Fruit fly (Drosophila melanogaster) whole organism, embryonic: ENCODE data around the gene CG46467.

Experiments
- Atf6 ChIP-seq: fragments of 200-800 bp; sonication (Bioruptor generic); IDR thresholded peaks from 2 replicates; pipeline ENCODE4 v1.3.6; 2022; ENCODE audit warnings: missing biosample characterization, missing genetic modification characterization
- BEAF-32 ChIP-seq: fragments of 200-800 bp; sonication (Bioruptor generic); optimal IDR thresholded peaks from 3 replicates; lab custom pipeline; 2017; ENCODE audit warnings: missing biosample characterization, missing genetic modification characterization, mild to moderate bottlenecking, moderate library complexity, missing genetic modification reagents
- BtbVII ChIP-seq: fragments of 200-800 bp; sonication (Bioruptor generic); optimal IDR thresholded peaks from 3 replicates; lab custom pipeline; 2017; ENCODE audit warnings: missing biosample characterization, mild to moderate bottlenecking, missing genetic modification characterization
- CG11696 ChIP-seq: fragments of 200-800 bp; sonication (Bioruptor generic); IDR thresholded peaks from 2 replicates; pipeline ENCODE4 v1.3.6; 2022; ENCODE audit warnings: missing biosample characterization, missing genetic modification characterization
- CG12769 ChIP-seq: fragments of 200-800 bp; sonication (Bioruptor generic); optimal IDR thresholded peaks from 2 replicates; lab custom pipeline; 2019; ENCODE audit warnings: missing biosample characterization, mild to moderate bottlenecking, missing genetic modification characterization, moderate library complexity
- CG15073 ChIP-seq: fragments of 200-800 bp; sonication (Bioruptor generic); optimal IDR thresholded peaks from 2 replicates; lab custom pipeline; 2016; ENCODE audit warnings: missing biosample characterization, missing genetic modification characterization
- CG15269 ChIP-seq: fragments of 200-800 bp; sonication (Bioruptor generic); optimal IDR thresholded peaks from 2 replicates; lab custom pipeline; 2018; ENCODE audit warnings: missing biosample characterization, mild to moderate bottlenecking, missing genetic modification characterization, moderate library complexity
- CG17912 ChIP-seq: fragments of 200-800 bp; sonication (Bioruptor generic); optimal IDR thresholded peaks from 2 replicates; lab custom pipeline; 2018; ENCODE audit warnings: missing biosample characterization, mild to moderate bottlenecking, missing genetic modification characterization
- CG1832 ChIP-seq: fragments of 200-800 bp; sonication (Bioruptor generic); optimal IDR thresholded peaks from 2 replicates; lab custom pipeline; 2017; ENCODE audit warnings: missing biosample characterization, mild to moderate bottlenecking, missing genetic modification characterization, inconsistent platforms
- CG2875 ChIP-seq: fragments of 200-800 bp; sonication (Bioruptor generic); optimal IDR thresholded peaks from 2 replicates; lab custom pipeline; 2017; ENCODE audit warnings: missing biosample characterization, mild to moderate bottlenecking, missing genetic modification characterization, missing genetic modification reagents
- CG32532 ChIP-seq: fragments of 200-800 bp; sonication (Bioruptor generic); IDR thresholded peaks from 2 replicates; pipeline ENCODE4 v1.3.6; 2022; ENCODE audit warnings: missing biosample characterization, missing genetic modification characterization
- CG3847 ChIP-seq: fragments of 200-800 bp; sonication (Bioruptor generic); IDR thresholded peaks from 2 replicates; pipeline ENCODE4 v1.3.6; 2022; ENCODE audit warnings: missing biosample characterization, missing genetic modification characterization
- CG4360 ChIP-seq: fragments of 200-800 bp; sonication (Bioruptor generic); IDR thresholded peaks from 2 replicates; pipeline ENCODE4 v1.3.6; 2022; ENCODE audit warnings: missing biosample characterization, missing genetic modification characterization
- CG4707 ChIP-seq: fragments of 200-800 bp; sonication (Bioruptor generic); optimal IDR thresholded peaks from 2 replicates; lab custom pipeline; 2018; ENCODE audit warnings: missing biosample characterization, mild to moderate bottlenecking, missing genetic modification characterization, moderate library complexity
- CG6175 ChIP-seq: fragments of 200-800 bp; sonication (Bioruptor generic); IDR thresholded peaks from 3 replicates; pipeline ENCODE4 v1.3.6; 2022; ENCODE audit warnings: missing biosample characterization, missing genetic modification characterization
- CG6272 ChIP-seq: fragments of 200-800 bp; sonication (Bioruptor generic); IDR thresholded peaks from 2 replicates; pipeline ENCODE4 v1.3.6; 2022; ENCODE audit warnings: missing biosample characterization, missing genetic modification characterization
- CG7786 ChIP-seq: fragments of 200-800 bp; sonication (Bioruptor generic); optimal IDR thresholded peaks from 2 replicates; lab custom pipeline; 2016; ENCODE audit warnings: missing biosample characterization, missing genetic modification characterization
- CG8290 ChIP-seq, 3 experiments: fragments of 200-800 bp; sonication (Bioruptor generic); optimal IDR thresholded peaks; 2 replicates each; lab custom pipeline; 2016 to 2019; ENCODE audit warnings: missing biosample characterization in 3 of 3, missing genetic modification characterization in 3 of 3, mild to moderate bottlenecking in 2 of 3, moderate library complexity in 1 of 3
- CG8765 ChIP-seq: fragments of 200-800 bp; sonication (Bioruptor generic); IDR thresholded peaks from 2 replicates; pipeline ENCODE4 v1.3.6; 2022; ENCODE audit warnings: missing biosample characterization, missing genetic modification characterization
- Camta ChIP-seq: fragments of 200-800 bp; sonication (Bioruptor generic); optimal IDR thresholded peaks from 2 replicates; lab custom pipeline; 2016; ENCODE audit warnings: missing biosample characterization, missing genetic modification characterization
- Dad ChIP-seq: fragments of 200-800 bp; sonication (Bioruptor generic); optimal IDR thresholded peaks from 3 replicates; lab custom pipeline; 2016; ENCODE audit warnings: missing biosample characterization, missing genetic modification characterization
- Hr3 ChIP-seq: fragments of 200-800 bp; sonication (Bioruptor generic); optimal IDR thresholded peaks from 3 replicates; lab custom pipeline; 2016; ENCODE audit warnings: missing biosample characterization, missing genetic modification characterization
- Lhr ChIP-seq: fragments of 200-800 bp; sonication (Bioruptor generic); optimal IDR thresholded peaks from 3 replicates; lab custom pipeline; 2017; ENCODE audit warnings: mild to moderate bottlenecking, missing biosample characterization, missing genetic modification reagents, missing genetic modification characterization
- Mad ChIP-seq: fragments of 200-800 bp; sonication (Bioruptor generic); optimal IDR thresholded peaks from 2 replicates; lab custom pipeline; 2016; ENCODE audit warnings: missing biosample characterization, missing genetic modification characterization
- Meics ChIP-seq: fragments of 200-800 bp; sonication (Bioruptor generic); optimal IDR thresholded peaks from 2 replicates; lab custom pipeline; 2017; ENCODE audit warnings: missing biosample characterization, mild to moderate bottlenecking, missing genetic modification characterization
- YL-1 ChIP-seq: fragments of 200-800 bp; sonication (Bioruptor generic); optimal IDR thresholded peaks from 3 replicates; lab custom pipeline; 2017; ENCODE audit warnings: missing biosample characterization, mild to moderate bottlenecking, missing genetic modification characterization
- al ChIP-seq: fragments of 200-800 bp; sonication (Bioruptor generic); IDR thresholded peaks from 2 replicates; pipeline ENCODE4 v1.3.6; 2022; ENCODE audit warnings: missing biosample characterization, missing genetic modification characterization
- ara ChIP-seq: fragments of 200-800 bp; sonication (Bioruptor generic); IDR thresholded peaks from 2 replicates; pipeline ENCODE4 v1.3.6; 2022; ENCODE audit warnings: missing biosample characterization, missing genetic modification characterization
- bigmax ChIP-seq: fragments of 200-800 bp; sonication (Bioruptor generic); optimal IDR thresholded peaks from 2 replicates; lab custom pipeline; 2018; ENCODE audit warnings: missing biosample characterization, mild to moderate bottlenecking, missing genetic modification characterization
- ci ChIP-seq: fragments of 200-800 bp; sonication (Bioruptor generic); IDR thresholded peaks from 3 replicates; pipeline ENCODE4 v1.3.6; 2022; ENCODE audit warnings: missing biosample characterization, missing genetic modification characterization
- crol ChIP-seq: fragments of 200-800 bp; sonication (Bioruptor generic); IDR thresholded peaks from 2 replicates; pipeline ENCODE4 v1.3.6; 2022; ENCODE audit warnings: missing biosample characterization, missing genetic modification characterization
- cwo ChIP-seq: fragments of 200-800 bp; sonication (Bioruptor generic); optimal IDR thresholded peaks from 3 replicates; lab custom pipeline; 2017; ENCODE audit warnings: missing biosample characterization, missing genetic modification characterization, mild to moderate bottlenecking, moderate library complexity, missing genetic modification reagents
- dm ChIP-seq: fragments of 200-800 bp; sonication (Bioruptor generic); optimal IDR thresholded peaks from 3 replicates; lab custom pipeline; 2016; ENCODE audit warnings: missing biosample characterization, missing genetic modification characterization
- ems ChIP-seq: fragments of 200-800 bp; sonication (Bioruptor generic); optimal IDR thresholded peaks from 3 replicates; lab custom pipeline; 2016; ENCODE audit warnings: missing biosample characterization, missing genetic modification characterization
- en ChIP-seq: fragments of 200-800 bp; sonication (Bioruptor generic); optimal IDR thresholded peaks from 2 replicates; lab custom pipeline; 2016; ENCODE audit warnings: missing biosample characterization, missing genetic modification characterization
- eve ChIP-seq, 2 experiments: fragments of >200 bp; optimal IDR thresholded peaks; 2 replicates each; lab custom pipeline; 2017; ENCODE audit warnings: missing biosample characterization in 2 of 2, missing genetic modification characterization in 2 of 2
- fd102C ChIP-seq: fragments of 200-800 bp; sonication (Bioruptor generic); optimal IDR thresholded peaks from 2 replicates; lab custom pipeline; 2018; ENCODE audit warnings: missing biosample characterization, mild to moderate bottlenecking, missing genetic modification characterization, moderate library complexity
- ftz-f1 ChIP-seq: fragments of 200-800 bp; sonication (Bioruptor generic); optimal IDR thresholded peaks from 2 replicates; lab custom pipeline; 2016; ENCODE audit warnings: missing biosample characterization, missing genetic modification characterization
- kni ChIP-seq: fragments of 200-800 bp; sonication (Bioruptor generic); optimal IDR thresholded peaks from 3 replicates; lab custom pipeline; 2017; ENCODE audit warnings: mild to moderate bottlenecking, missing biosample characterization, missing genetic modification reagents, missing genetic modification characterization
- nom ChIP-seq: fragments of 200-800 bp; sonication (Bioruptor generic); optimal IDR thresholded peaks from 2 replicates; lab custom pipeline; 2017; ENCODE audit warnings: missing biosample characterization, missing genetic modification characterization, mild to moderate bottlenecking, moderate library complexity, missing genetic modification reagents
- otp ChIP-seq: fragments of 200-800 bp; sonication (Bioruptor generic); IDR thresholded peaks from 3 replicates; pipeline ENCODE4, ENCODE4 v1.3.6; 2022; ENCODE audit warnings: missing biosample characterization, missing genetic modification characterization
- rib ChIP-seq: fragments of 200-800 bp; sonication (Bioruptor generic); IDR thresholded peaks from 2 replicates; pipeline ENCODE4 v1.3.6; 2022; ENCODE audit warnings: missing biosample characterization, missing genetic modification characterization
- row ChIP-seq: fragments of 200-800 bp; sonication (Bioruptor generic); IDR thresholded peaks from 3 replicates; pipeline ENCODE4 v1.3.6; 2022; ENCODE audit warnings: missing biosample characterization, missing genetic modification characterization
- run ChIP-seq: fragments of 200-800 bp; sonication (Bioruptor generic); optimal IDR thresholded peaks from 3 replicates; lab custom pipeline; 2018; ENCODE audit warnings: missing biosample characterization, mild to moderate bottlenecking, missing genetic modification characterization
- sisA ChIP-seq: fragments of 200-800 bp; sonication (Bioruptor generic); IDR thresholded peaks from 2 replicates; pipeline ENCODE4 v1.3.6; 2022; ENCODE audit warnings: missing biosample characterization, missing genetic modification characterization
- slou ChIP-seq: fragments of 200-800 bp; sonication (Bioruptor generic); optimal IDR thresholded peaks from 3 replicates; lab custom pipeline; 2016; ENCODE audit warnings: missing biosample characterization, missing genetic modification characterization
- sr ChIP-seq: fragments of 200-800 bp; sonication (Bioruptor generic); IDR thresholded peaks from 3 replicates; pipeline ENCODE4 v1.3.6; 2022; ENCODE audit warnings: missing biosample characterization, missing genetic modification characterization
- stc ChIP-seq: fragments of 200-800 bp; sonication (Bioruptor generic); IDR thresholded peaks from 2 replicates; pipeline ENCODE4 v1.3.6; 2022; ENCODE audit warnings: missing biosample characterization, missing genetic modification characterization
- sug ChIP-seq: fragments of 200-800 bp; optimal IDR thresholded peaks from 2 replicates; lab custom pipeline; 2019; ENCODE audit warnings: missing biosample characterization, mild to moderate bottlenecking, missing genetic modification characterization, moderate library complexity
- vfl ChIP-seq: fragments of 200-800 bp; sonication (Bioruptor generic); optimal IDR thresholded peaks from 2 replicates; lab custom pipeline; 2016; ENCODE audit warnings: missing biosample characterization, missing genetic modification characterization
- vvl ChIP-seq: fragments of 200-800 bp; sonication (Bioruptor generic); IDR thresholded peaks from 2 replicates; pipeline ENCODE4 v1.3.6; 2022; ENCODE audit warnings: missing biosample characterization, missing genetic modification characterization

CG46467 gene

dm6 chr3R:9939333-9939979 is 65.0 kb downstream of the CG46467 start (continued):
- TF ChIP-seq CG1832 (GFP tag; lab: Kevin White, UChicago) (no peak), en (GFP tag; lab: Kevin White, UChicago) (no peak), CG8290 (GFP tag; optimal IDR thresholded peaks at IDR 0.05; lab: Kevin White, UChicago) (no peak), CG8290 (tag; optimal IDR thresholded peaks at IDR 0.05; lab: Kevin White, UChicago) (peak in 1 of 2 experiments; percentile 25), vfl (GFP tag; lab: Kevin White, UChicago) (no peak), CG3847 (GFP tag; lab: Robert Waterston, UW) (no peak), bigmax (GFP tag; lab: Kevin White, UChicago) (no peak), BEAF-32 (GFP tag; lab: Kevin White, UChicago) (no peak), row (GFP tag; lab: Robert Waterston, UW) (no peak), Mad (GFP tag; lab: Kevin White, UChicago) (no peak), ara (GFP tag; lab: Robert Waterston, UW) (no peak), CG12769 (tag; lab: Kevin White, UChicago) (peak; percentile 79), CG15269 (tag; lab: Kevin White, UChicago) (peak; percentile 17), CG4707 (GFP tag; lab: Kevin White, UChicago) (no peak), ci (GFP tag; lab: Robert Waterston, UW) (0 out of 3 replicates have a peak, but pooled peaks have one; percentile 16), run (tag; lab: Kevin White, UChicago) (no peak), dm (GFP tag; lab: Kevin White, UChicago) (no peak), CG2875 (GFP tag; lab: Kevin White, UChicago) (no peak), CG17912 (GFP tag; lab: Kevin White, UChicago) (no peak), CG4360 (GFP tag; lab: Robert Waterston, UW) (no peak), al (GFP tag; lab: Robert Waterston, UW) (no peak), fd102C (no peak), YL-1 (GFP tag; lab: Kevin White, UChicago) (no peak), sisA (GFP tag; lab: Robert Waterston, UW) (no peak), crol (GFP tag; lab: Robert Waterston, UW) (peak; percentile 85), kni (no peak), CG6175 (GFP tag; lab: Robert Waterston, UW) (peak; percentile 11; the same call in 1 of the 3 replicates), Meics (GFP tag; lab: Kevin White, UChicago) (peak; percentile 49), vvl (no peak), CG6272 (GFP tag; lab: Robert Waterston, UW) (no peak), Hr3 (no peak), CG32532 (0 out of 2 replicates have a peak, but pooled peaks have one; percentile 25), Lhr (no peak), CG7786 (GFP tag; lab: Kevin White, UChicago) (no peak), Dad (no peak), cwo (GFP tag; lab: Kevin White, UChicago) (peak; percentile 95), sug (tag; lab: Kevin White, UChicago) (peak; percentile 72), slou (no peak), CG11696 (no peak), rib (GFP tag; lab: Robert Waterston, UW) (peak; percentile 63; the same call in 1 of the 2 replicates), Camta (no peak), CG8765 (GFP tag; lab: Robert Waterston, UW) (no peak), otp (GFP tag; lab: Robert Waterston, UW) (no peak), nom (GFP tag; lab: Kevin White, UChicago) (no peak), stc (GFP tag; lab: Robert Waterston, UW) (no peak), Atf6 (0 out of 2 replicates have a peak, but pooled peaks have one; percentile 27), ftz-f1 (GFP tag; lab: Kevin White, UChicago) (no peak), eve (GFP tag; optimal IDR thresholded peaks at IDR 0.05; lab: Kevin White, UChicago) (no peak), ems (GFP tag; lab: Kevin White, UChicago) (no peak), CG15073 (GFP tag; lab: Kevin White, UChicago) (no peak), sr (0 out of 3 replicates have a peak, but pooled peaks have one; percentile 25), BtbVII (peak; percentile 20)
